Worm (Caenorhabditis elegans) whole organism, early embryonic: ENCODE measurements around the gene wdr-20.

Experiments used
- B0310.2 ChIP-seq: sonication (generic microtip); optimal IDR thresholded peaks from 2 replicates; lab custom pipeline; 2016; ENCODE audit warnings: mild to moderate bottlenecking, missing genetic modification characterization, missing compliant biosample characterization
- ama-1 ChIP-seq: fragments of 150-350 bp; optimal IDR thresholded peaks from 2 replicates; lab custom pipeline; 2014
- flt-1 ChIP-seq: fragments of 200-800 bp; sonication (Bioruptor generic); IDR thresholded peaks from 2 replicates; pipeline ENCODE4 v1.3.6; 2022; ENCODE audit warnings: missing genetic modification characterization, missing compliant biosample characterization
- hmg-4 ChIP-seq: fragments of 200-800 bp; sonication (Bioruptor generic); optimal IDR thresholded peaks from 2 replicates; lab custom pipeline; 2018; ENCODE audit warnings: mild to moderate bottlenecking, missing genetic modification characterization, missing compliant biosample characterization
- hnd-1 ChIP-seq: sonication (generic microtip); optimal IDR thresholded peaks from 2 replicates; lab custom pipeline; 2016; ENCODE audit warnings: missing genetic modification characterization, missing compliant biosample characterization
- tbx-11 ChIP-seq: fragments of 200-800 bp; sonication (Bioruptor generic); IDR thresholded peaks from 2 replicates; pipeline ENCODE4 v1.3.6; 2022; ENCODE audit warnings: missing genetic modification characterization, missing compliant biosample characterization

- TF ChIP-seq ama-1 (lab: Kevin White, UChicago) (no peak), hnd-1 (no peak), flt-1 (no peak), tbx-11 (GFP tag; lab: Robert Waterston, UW) (no peak), B0310.2 (tag; lab: Kevin White, UChicago) (no peak), hmg-4 (GFP tag; lab: Kevin White, UChicago) (no peak)
Observed at ce11 chrV:10152278-10152677, 18.3 kb upstream of the wdr-20 start, which contains the start of gene srsx-28.
